Fruit fly (Drosophila melanogaster) whole organism: Measurements from ENCODE around the gene Pus1.

ENCODE experiments used
- CG8478 ChIP-seq: fragments of >200 bp; optimal IDR thresholded peaks from 2 replicates; lab custom pipeline; 2018; ENCODE audit warnings: inconsistent platforms
- Dll ChIP-seq: fragments of >200 bp; optimal IDR thresholded peaks from 2 replicates; lab custom pipeline; 2017
- EcR ChIP-seq, 2 experiments: fragments of >200 bp; optimal IDR thresholded peaks; 2 replicates each; lab custom pipeline; 2017; ENCODE audit warnings: missing biosample characterization in 2 of 2, missing genetic modification characterization in 2 of 2, missing genetic modification reagents in 2 of 2
- pan ChIP-seq: fragments of >200 bp; optimal IDR thresholded peaks from 2 replicates; lab custom pipeline; 2017
- psq ChIP-seq: fragments of >200 bp; optimal IDR thresholded peaks from 2 replicates; lab custom pipeline; 2017
- usp ChIP-seq: fragments of >200 bp; optimal IDR thresholded peaks from 2 replicates; lab custom pipeline; 2017; ENCODE audit warnings: missing biosample characterization, missing genetic modification characterization, mixed read lengths

DNA sequence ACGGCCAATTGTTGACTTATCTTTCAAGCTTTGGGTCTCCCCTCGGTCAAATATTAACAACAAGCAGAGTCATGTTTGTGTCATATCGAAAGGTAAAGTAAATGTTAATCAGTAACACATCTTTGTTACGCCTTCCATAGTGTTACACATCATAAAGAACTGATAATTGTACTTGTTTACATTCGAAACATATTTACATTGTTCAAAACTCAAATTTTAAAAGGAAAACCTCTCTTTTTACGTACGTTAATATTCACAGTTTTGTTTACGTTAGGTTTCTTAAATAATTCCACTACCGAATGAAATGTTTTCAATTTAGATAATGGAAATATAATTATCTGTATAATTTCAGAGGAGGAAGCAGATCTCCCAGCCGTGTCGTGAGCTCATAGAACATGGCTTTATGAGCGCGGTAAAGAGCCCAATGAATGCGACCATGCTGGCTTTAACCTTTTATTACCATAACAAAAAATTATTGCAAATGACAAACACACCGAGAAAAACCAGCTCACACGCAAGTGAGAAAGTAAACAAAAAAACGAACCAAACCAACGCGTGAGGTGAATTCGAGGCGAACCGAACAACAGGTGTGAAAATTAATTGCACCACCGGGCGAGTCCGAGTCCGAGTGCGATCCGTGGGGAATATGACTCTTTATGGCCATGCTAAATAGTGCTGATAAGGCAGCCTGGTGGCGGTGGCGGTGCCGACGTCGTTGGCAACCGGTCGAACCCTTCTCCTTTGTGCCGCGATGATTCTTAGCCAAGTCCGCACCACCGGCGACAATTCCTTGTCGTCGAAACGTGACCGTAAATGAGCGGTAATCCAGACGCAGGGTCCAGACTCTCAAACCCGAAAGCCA lies 50.0 kb downstream of the Pus1 start:
- TF ChIP-seq pan (lab: Kevin White, UChicago) (no peak), Dll (no peak), CG8478 (no peak), usp (GFP tag; lab: Kevin White, UChicago) (no peak), psq (lab: Kevin White, UChicago) (no peak), EcR (GFP tag; optimal IDR thresholded peaks at IDR 0.05; lab: Kevin White, UChicago) (no peak)
